Worm (Caenorhabditis elegans) whole organism, late embryonic: ENCODE measurements around the gene C44C10.7.

Experiments
- C38D4.7 ChIP-seq: fragments of 200-800 bp; sonication (Bioruptor generic); optimal IDR thresholded peaks from 2 replicates; lab custom pipeline; 2018; ENCODE audit warnings: mild to moderate bottlenecking, missing genetic modification characterization, moderate library complexity, missing compliant biosample characterization
- K09A11.1 ChIP-seq: sonication (generic microtip); optimal IDR thresholded peaks from 2 replicates; lab custom pipeline; 2017; ENCODE audit warnings: antibody characterized with exemption, mild to moderate bottlenecking, missing genetic modification characterization, missing compliant biosample characterization; ENCODE audit not compliant: insufficient read depth
- T23F11.4 ChIP-seq: fragments of 200-800 bp; sonication (Bioruptor generic); optimal IDR thresholded peaks from 2 replicates; lab custom pipeline; 2018; ENCODE audit warnings: mild to moderate bottlenecking, missing genetic modification characterization, missing compliant biosample characterization
- Y22D7AL.16 ChIP-seq: sonication (generic microtip); optimal IDR thresholded peaks from 2 replicates; lab custom pipeline; 2016; ENCODE audit warnings: missing genetic modification characterization, missing compliant biosample characterization
- ahr-1 ChIP-seq: sonication (generic microtip); optimal IDR thresholded peaks from 2 replicates; lab custom pipeline; 2016; ENCODE audit warnings: missing genetic modification characterization, missing compliant biosample characterization
- ceh-19 ChIP-seq: fragments of 200-800 bp; sonication (Bioruptor generic); optimal IDR thresholded peaks from 2 replicates; lab custom pipeline; 2018; ENCODE audit warnings: mild to moderate bottlenecking, missing genetic modification characterization, missing compliant biosample characterization
- ceh-2 ChIP-seq: sonication (generic microtip); optimal IDR thresholded peaks from 2 replicates; lab custom pipeline; 2016; ENCODE audit warnings: missing genotype, missing genetic modification characterization, missing compliant biosample characterization
- ceh-30 ChIP-seq: fragments of 150-350 bp; optimal IDR thresholded peaks from 2 replicates; lab custom pipeline; 2014; ENCODE audit warnings: missing biosample characterization, missing genetic modification characterization
- ceh-31 ChIP-seq: sonication (generic microtip); optimal IDR thresholded peaks from 2 replicates; lab custom pipeline; 2016; ENCODE audit warnings: missing genetic modification characterization, missing compliant biosample characterization
- ceh-34 ChIP-seq: sonication (generic microtip); optimal IDR thresholded peaks from 2 replicates; lab custom pipeline; 2016; ENCODE audit warnings: mild to moderate bottlenecking, missing genetic modification characterization, missing compliant biosample characterization
- ceh-45 ChIP-seq: fragments of 200-800 bp; sonication (Bioruptor generic); IDR thresholded peaks from 2 replicates; pipeline ENCODE4 v1.3.6; 2022; ENCODE audit warnings: missing genetic modification reagents, missing genetic modification characterization, missing compliant biosample characterization
- ceh-48 ChIP-seq: sonication (generic microtip); optimal IDR thresholded peaks from 2 replicates; lab custom pipeline; 2016; ENCODE audit warnings: missing genetic modification characterization, inconsistent platforms, missing compliant biosample characterization
- ceh-6 ChIP-seq: fragments of 200-800 bp; sonication (Bioruptor generic); optimal IDR thresholded peaks from 2 replicates; lab custom pipeline; 2018; ENCODE audit warnings: mild to moderate bottlenecking, missing genetic modification characterization, missing compliant biosample characterization
- che-1 ChIP-seq: sonication (generic microtip); optimal IDR thresholded peaks from 2 replicates; lab custom pipeline; 2016; ENCODE audit warnings: mild to moderate bottlenecking, missing genetic modification characterization, missing compliant biosample characterization
- dmd-4 ChIP-seq: sonication (generic microtip); optimal IDR thresholded peaks from 2 replicates; lab custom pipeline; 2016; ENCODE audit warnings: borderline replicate concordance, missing genetic modification characterization, missing compliant biosample characterization
- dve-1 ChIP-seq: sonication (generic microtip); optimal IDR thresholded peaks from 2 replicates; lab custom pipeline; 2017; ENCODE audit warnings: antibody characterized with exemption, mild to moderate bottlenecking, missing genetic modification characterization, missing compliant biosample characterization
- elt-2 ChIP-seq: sonication (generic microtip); optimal IDR thresholded peaks from 2 replicates; lab custom pipeline; 2016; ENCODE audit warnings: missing genetic modification reagents, missing genetic modification characterization, missing compliant biosample characterization
- elt-4 ChIP-seq: sonication (generic microtip); optimal IDR thresholded peaks from 2 replicates; lab custom pipeline; 2016; ENCODE audit warnings: missing genetic modification characterization, missing compliant biosample characterization
- ets-4 ChIP-seq: sonication (generic microtip); optimal IDR thresholded peaks from 2 replicates; lab custom pipeline; 2016; ENCODE audit warnings: missing genetic modification characterization, missing compliant biosample characterization
- fax-1 ChIP-seq: sonication (generic microtip); optimal IDR thresholded peaks from 2 replicates; lab custom pipeline; 2016; ENCODE audit warnings: missing genotype, missing genetic modification characterization, missing compliant biosample characterization
- fkh-10 ChIP-seq: fragments of 150-350 bp; optimal IDR thresholded peaks from 2 replicates; lab custom pipeline; 2014; ENCODE audit warnings: missing biosample characterization, missing genetic modification reagents, missing genetic modification characterization
- gmeb-2 ChIP-seq: sonication (generic microtip); optimal IDR thresholded peaks from 2 replicates; lab custom pipeline; 2016; ENCODE audit warnings: missing genetic modification characterization, inconsistent platforms, missing compliant biosample characterization
- hlh-15 ChIP-seq: sonication (generic microtip); optimal IDR thresholded peaks from 2 replicates; lab custom pipeline; 2016; ENCODE audit warnings: missing genetic modification characterization, missing compliant biosample characterization
- hlh-8 ChIP-seq: sonication (generic microtip); optimal IDR thresholded peaks from 2 replicates; lab custom pipeline; 2016; ENCODE audit warnings: missing genotype, missing genetic modification characterization, missing compliant biosample characterization
- lin-11 ChIP-seq: fragments of 200-800 bp; sonication (Bioruptor generic); optimal IDR thresholded peaks from 2 replicates; lab custom pipeline; 2018; ENCODE audit warnings: mild to moderate bottlenecking, missing genetic modification characterization, missing compliant biosample characterization
- mec-3 ChIP-seq: sonication (generic microtip); optimal IDR thresholded peaks from 2 replicates; lab custom pipeline; 2016; ENCODE audit warnings: borderline replicate concordance, missing genetic modification characterization, missing compliant biosample characterization
- nfya-1 ChIP-seq: sonication (generic microtip); optimal IDR thresholded peaks from 2 replicates; lab custom pipeline; 2017; ENCODE audit warnings: missing genetic modification characterization, mild to moderate bottlenecking, missing compliant biosample characterization, antibody characterized with exemption, moderate library complexity
- nhr-11 ChIP-seq: fragments of 150-350 bp; optimal IDR thresholded peaks from 2 replicates; lab custom pipeline; 2014; ENCODE audit warnings: missing biosample characterization, missing genetic modification characterization
- nhr-232 ChIP-seq: sonication (generic microtip); optimal IDR thresholded peaks from 2 replicates; lab custom pipeline; 2016; ENCODE audit warnings: missing genetic modification characterization, missing compliant biosample characterization
- pag-3 ChIP-seq: sonication (generic microtip); optimal IDR thresholded peaks from 2 replicates; lab custom pipeline; 2016; ENCODE audit warnings: missing compliant biosample characterization, missing genetic modification characterization, borderline replicate concordance
- pax-1 ChIP-seq: fragments of 150-350 bp; optimal IDR thresholded peaks from 2 replicates; lab custom pipeline; 2014; ENCODE audit warnings: missing biosample characterization, missing genetic modification characterization
- pha-4 ChIP-seq: fragments of 150-350 bp; optimal IDR thresholded peaks from 2 replicates; lab custom pipeline; 2018; ENCODE audit warnings: missing biosample characterization, missing genetic modification reagents, missing genetic modification characterization
- pros-1 ChIP-seq: fragments of 150-350 bp; optimal IDR thresholded peaks from 2 replicates; lab custom pipeline; 2014; ENCODE audit warnings: missing biosample characterization, missing genetic modification reagents, missing genetic modification characterization
- rnt-1 ChIP-seq: sonication (generic microtip); optimal IDR thresholded peaks from 2 replicates; lab custom pipeline; 2016; ENCODE audit warnings: missing genetic modification characterization, missing compliant biosample characterization
- syd-9 ChIP-seq: sonication (generic microtip); optimal IDR thresholded peaks from 2 replicates; lab custom pipeline; 2016; ENCODE audit warnings: mild to moderate bottlenecking, missing genetic modification characterization, moderate library complexity, missing compliant biosample characterization
- tbx-2 ChIP-seq: sonication (generic microtip); optimal IDR thresholded peaks from 2 replicates; lab custom pipeline; 2016; ENCODE audit warnings: missing genetic modification characterization, missing compliant biosample characterization
- unc-86 ChIP-seq: sonication (generic microtip); optimal IDR thresholded peaks from 2 replicates; lab custom pipeline; 2016; ENCODE audit warnings: missing genetic modification characterization, missing compliant biosample characterization

C44C10.7 gene

ce11 chrX:11665522-11666017, 22.5 kb downstream of the C44C10.7 start:
- TF ChIP-seq mec-3: no peak
- TF ChIP-seq fkh-10 (GFP tag; lab: Kevin White, UChicago): no peak
- no peak for TF ChIP-seq dve-1 (tag; lab: Kevin White, UChicago)
- TF ChIP-seq lin-11 (tag; lab: Kevin White, UChicago): no peak
- TF ChIP-seq ahr-1 (tag; lab: Kevin White, UChicago): no peak

DNA sequence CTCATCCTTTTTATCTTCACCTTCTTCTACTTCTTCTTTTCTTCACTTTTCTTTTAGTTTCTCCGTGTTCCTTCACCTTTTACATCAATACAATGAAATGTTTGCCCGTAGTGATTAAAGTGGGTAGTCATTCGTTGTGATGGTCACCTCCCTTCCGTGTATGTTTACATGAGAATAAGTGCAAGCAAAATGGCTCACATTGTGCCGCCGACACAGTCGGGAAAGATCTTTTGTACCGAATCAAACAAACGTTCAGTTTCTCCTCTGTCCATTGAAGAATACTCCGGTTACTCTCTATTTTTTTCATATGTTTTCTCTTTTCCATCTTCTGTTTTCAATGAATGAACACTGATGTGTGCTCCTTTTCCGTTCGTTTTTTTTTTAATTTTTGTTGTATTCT, 23.9 kb downstream of the C44C10.7 start:
- TF ChIP-seq ets-4 (no peak), K09A11.1 (no peak)

DNA sequence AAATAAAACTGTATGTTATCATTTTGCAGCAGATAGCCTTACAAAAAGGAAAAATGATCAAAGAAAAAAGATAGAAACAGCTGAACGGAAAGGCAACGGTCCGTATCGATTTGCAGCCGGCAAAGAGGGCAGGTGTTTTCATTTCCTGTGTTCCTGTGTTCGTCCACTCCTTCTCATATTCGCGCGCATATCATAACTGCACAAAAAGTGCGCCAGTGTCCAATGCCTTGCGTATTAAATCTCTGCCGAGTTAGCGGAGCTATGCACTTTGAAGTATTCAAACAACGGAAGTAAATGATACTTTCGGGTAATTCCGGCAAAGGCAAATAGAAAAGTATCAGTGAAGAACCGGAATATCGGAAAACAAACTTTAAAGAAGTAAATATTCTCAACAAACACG, 25.5 kb downstream of the C44C10.7 start:
- TF ChIP-seq Y22D7AL.16 (no peak), unc-86 (no peak), ceh-45 (GFP tag; lab: Robert Waterston, UW) (no peak), pros-1 (no peak), hlh-15 (tag; lab: Kevin White, UChicago) (no peak), ceh-30 (no peak), ceh-31 (tag; lab: Kevin White, UChicago) (no peak), C38D4.7 (no peak), dve-1 (tag; lab: Kevin White, UChicago) (no peak), syd-9 (tag; lab: Kevin White, UChicago) (no peak), ceh-34 (tag; lab: Kevin White, UChicago) (peak; percentile 31), ets-4 (no peak), che-1 (tag; lab: Kevin White, UChicago) (peak; percentile 18), dmd-4 (tag; lab: Kevin White, UChicago) (no peak), ceh-19 (GFP tag; lab: Kevin White, UChicago) (peak; percentile 4), nhr-232 (tag; lab: Kevin White, UChicago) (peak; percentile 2), tbx-2 (tag; lab: Kevin White, UChicago) (peak; percentile 10), fkh-10 (GFP tag; lab: Kevin White, UChicago) (no peak), nfya-1 (no peak), lin-11 (tag; lab: Kevin White, UChicago) (no peak), ceh-2 (tag; lab: Kevin White, UChicago) (no peak), gmeb-2 (no peak), nhr-11 (tag; lab: Kevin White, UChicago) (no peak), ceh-48 (tag; lab: Kevin White, UChicago) (no peak), T23F11.4 (GFP tag; lab: Kevin White, UChicago) (no peak), pax-1 (tag; lab: Kevin White, UChicago) (no peak), rnt-1 (tag; lab: Kevin White, UChicago) (no peak), hlh-8 (tag; lab: Kevin White, UChicago) (no peak), elt-4 (tag; lab: Kevin White, UChicago) (no peak), fax-1 (tag; lab: Kevin White, UChicago) (no peak), ceh-6 (GFP tag; lab: Kevin White, UChicago) (peak; percentile 47), elt-2 (tag; lab: Kevin White, UChicago) (peak; percentile 48)

- TF ChIP-seq pag-3: no peak
- no peak for TF ChIP-seq hlh-8 (tag; lab: Kevin White, UChicago)
- no peak for TF ChIP-seq pha-4 (tag; lab: Kevin White, UChicago)
These were observed 26.0 kb downstream of the C44C10.7 start for ce11 chrX:11662069-11662468.
